Worm (Caenorhabditis elegans) whole organism, L2 larva: ENCODE measurements around the gene best-6.

Experiments used
- sma-3 ChIP-seq: sonication (generic microtip); optimal IDR thresholded peaks from 2 replicates; lab custom pipeline; 2016; ENCODE audit warnings: missing genetic modification reagents, missing genetic modification characterization, missing compliant biosample characterization
- zag-1 ChIP-seq: fragments of 150-350 bp; optimal IDR thresholded peaks from 2 replicates; lab custom pipeline; 2014; ENCODE audit warnings: missing biosample characterization, missing genetic modification characterization

DNA sequence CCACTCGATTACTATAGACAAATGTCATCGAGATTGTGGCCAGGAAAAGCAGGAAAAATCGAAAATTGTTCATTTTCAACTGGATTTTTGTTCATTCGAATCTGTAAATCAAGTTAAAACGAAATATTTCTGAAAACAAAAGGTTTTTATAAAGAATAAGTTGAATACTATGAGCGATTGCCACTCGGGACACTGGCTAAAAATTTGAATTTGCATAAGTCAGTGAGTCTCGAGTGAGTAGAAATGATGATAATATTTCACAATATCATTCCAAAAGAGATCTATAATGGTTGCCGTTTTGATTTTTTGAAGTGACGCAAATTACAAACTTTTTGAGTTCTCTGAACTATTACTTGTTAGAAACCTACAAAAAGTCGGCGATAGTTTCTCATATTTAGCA lies 8.3 kb downstream of the best-6 start, which contains the start of gene T28H11.8:
- no peak for TF ChIP-seq zag-1
- TF ChIP-seq sma-3 (GFP tag; lab: Kevin White, UChicago): no peak
